5 worm cellular contexts compared by ENCODE assay signal in genomic region chrIV:1916247-1916646, ce11.
TF ChIP-seq lines count a peak whose summit lies in the region.

No protein-coding gene starts in this region.

TF ChIP-seq in whole organism, L1 larva, 84 proteins besides CTCF, POLR2A, EP300 and RAD21:
- TF ChIP-seq ceh-82 (tag; optimal IDR thresholded peaks at IDR 0.05; lab: Kevin White, UChicago) = no peak
- no peak for TF ChIP-seq nhr-28 (tag; optimal IDR thresholded peaks at IDR 0.05; lab: Kevin White, UChicago)
- TF ChIP-seq alr-1 (tag; optimal IDR thresholded peaks at IDR 0.05; lab: Kevin White, UChicago; ENCODE audit: borderline replicate concordance) = no peak
- no peak for TF ChIP-seq rnt-1 (tag; optimal IDR thresholded peaks at IDR 0.05; lab: Kevin White, UChicago)
- no peak for TF ChIP-seq tbx-2 (tag; optimal IDR thresholded peaks at IDR 0.05; lab: Kevin White, UChicago)
- peak; percentile 2 for TF ChIP-seq lin-14 (GFP tag; optimal IDR thresholded peaks at IDR 0.05; lab: Kevin White, UChicago)
- TF ChIP-seq nhr-85 (tag; lab: Kevin White, UChicago) = peak; percentile 70
- TF ChIP-seq lin-35 (GFP tag; optimal IDR thresholded peaks at IDR 0.05; lab: Kevin White, UChicago) = no peak
- TF ChIP-seq C34B4.2 (tag; optimal IDR thresholded peaks at IDR 0.05; lab: Kevin White, UChicago) = no peak

TF ChIP-seq in whole organism, early embryonic, 17 proteins besides CTCF, POLR2A, EP300 and RAD21:
- TF ChIP-seq hmg-4 (GFP tag; optimal IDR thresholded peaks at IDR 0.05; lab: Kevin White, UChicago) = peak; percentile 2
- no peak for TF ChIP-seq hnd-1 (tag; optimal IDR thresholded peaks at IDR 0.05; lab: Kevin White, UChicago)
- TF ChIP-seq tra-4 (tag; optimal IDR thresholded peaks at IDR 0.05; lab: Kevin White, UChicago) = no peak

TF ChIP-seq in whole organism, late embryonic, 69 proteins besides CTCF, POLR2A, EP300 and RAD21:
- TF ChIP-seq nhr-11 (tag; optimal IDR thresholded peaks at IDR 0.05; lab: Kevin White, UChicago) (no peak), Y22D7AL.16 (tag; optimal IDR thresholded peaks at IDR 0.05; lab: Kevin White, UChicago) (no peak), madf-2 (tag; optimal IDR thresholded peaks at IDR 0.05; lab: Kevin White, UChicago) (no peak), ceh-24 (tag; optimal IDR thresholded peaks at IDR 0.05; lab: Kevin White, UChicago) (no peak), sox-2 (GFP tag; IDR thresholded peaks at IDR 0.05; lab: Robert Waterston, UW) (peak; percentile 90)

TF ChIP-seq in whole organism, midembryonic, 9 proteins besides CTCF, POLR2A, EP300 and RAD21:
- TF ChIP-seq klf-2 (GFP tag; conservative IDR thresholded peaks at IDR 0.05; lab: Robert Waterston, UW) (no peak), flt-1 (GFP tag; IDR thresholded peaks at IDR 0.05; lab: Robert Waterston, UW) (peak; percentile 43; the same call in 1 of the 2 replicates)

TF ChIP-seq in whole organism, mixed stage, embryonic, 35 proteins besides CTCF, POLR2A, EP300 and RAD21:
- no peak for TF ChIP-seq drap-1 (GFP tag; optimal IDR thresholded peaks at IDR 0.05; lab: Kevin White, UChicago)
- TF ChIP-seq nhr-2 (tag; optimal IDR thresholded peaks at IDR 0.05; lab: Kevin White, UChicago) = no peak
- TF ChIP-seq cnd-1 (tag; optimal IDR thresholded peaks at IDR 0.05; lab: Kevin White, UChicago) = peak; percentile 5
- no peak for TF ChIP-seq lin-32 (GFP tag; optimal IDR thresholded peaks at IDR 0.05; lab: Kevin White, UChicago)
- no peak for TF ChIP-seq lsy-2 (tag; optimal IDR thresholded peaks at IDR 0.05; lab: Kevin White, UChicago)
- peak; percentile 56 for TF ChIP-seq ceh-43 (GFP tag; optimal IDR thresholded peaks at IDR 0.05; lab: Kevin White, UChicago)
- TF ChIP-seq flh-1 (GFP tag; optimal IDR thresholded peaks at IDR 0.05; lab: Kevin White, UChicago) = no peak
- TF ChIP-seq tbx-8 (GFP tag; optimal IDR thresholded peaks at IDR 0.05; lab: Kevin White, UChicago) = no peak
- TF ChIP-seq sptf-1 (tag; optimal IDR thresholded peaks at IDR 0.05; lab: Kevin White, UChicago) = no peak
- no peak for TF ChIP-seq elt-1 (tag; optimal IDR thresholded peaks at IDR 0.05; lab: Kevin White, UChicago; ENCODE audit: borderline replicate concordance, insufficient read depth)
- TF ChIP-seq hlh-1 (tag; optimal IDR thresholded peaks at IDR 0.05; lab: Kevin White, UChicago) = no peak
- no peak for TF ChIP-seq ceh-39 (tag; optimal IDR thresholded peaks at IDR 0.05; lab: Kevin White, UChicago)
- TF ChIP-seq sem-2 (GFP tag; optimal IDR thresholded peaks at IDR 0.05; lab: Kevin White, UChicago) = no peak
- TF ChIP-seq bed-3 (GFP tag; optimal IDR thresholded peaks at IDR 0.05; lab: Kevin White, UChicago) = no peak
- no peak for TF ChIP-seq snpc-4 (tag; optimal IDR thresholded peaks at IDR 0.05; lab: Kevin White, UChicago)
- no peak for TF ChIP-seq pha-4 (tag; optimal IDR thresholded peaks at IDR 0.05; lab: Kevin White, UChicago)
- no peak for TF ChIP-seq blmp-1 (tag; optimal IDR thresholded peaks at IDR 0.05; lab: Kevin White, UChicago)
